Worm (Caenorhabditis elegans): ENCODE results near the gene srh-82.

The srh-82 gene

DNA sequence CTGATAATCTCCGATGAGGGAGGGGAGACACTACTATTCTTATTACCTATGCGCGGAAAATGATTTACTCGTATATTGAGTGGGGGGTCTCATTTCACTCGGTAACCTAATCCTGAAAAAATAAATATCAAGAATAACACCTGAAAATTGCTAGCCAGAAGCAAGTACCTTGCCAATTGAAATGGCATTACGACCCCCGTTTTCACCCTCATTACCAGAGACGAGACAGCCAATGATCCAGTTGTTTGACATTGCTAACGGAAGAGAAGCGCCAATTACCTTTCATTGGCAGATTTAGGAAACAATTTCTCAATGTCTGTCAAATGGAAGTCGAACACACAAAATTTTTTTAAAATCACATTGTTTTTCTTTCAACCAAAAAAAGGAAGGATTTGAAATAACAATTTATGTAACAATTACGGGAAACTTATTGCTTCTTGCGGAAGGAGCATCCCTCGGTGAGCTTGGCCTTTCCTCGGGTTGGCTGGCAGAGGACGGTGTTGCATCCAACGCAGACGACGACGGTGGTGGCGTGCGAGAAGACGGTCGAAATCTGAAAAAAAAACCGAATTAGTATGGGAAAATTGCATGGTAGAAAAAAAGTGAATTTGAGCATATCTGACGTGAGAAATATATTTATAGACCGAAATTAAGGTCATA lies 41.7 kb upstream of the srh-82 start (continued):
- no peak for TF ChIP-seq nhr-80 (tag; optimal IDR thresholded peaks at IDR 0.05)
- no peak for TF ChIP-seq Y79H2A.3 (GFP tag; conservative IDR thresholded peaks at IDR 0.05)
- no peak for TF ChIP-seq bed-1 (GFP tag; IDR thresholded peaks at IDR 0.05)
- no peak for TF ChIP-seq dpff-1 (tag; optimal IDR thresholded peaks at IDR 0.05)
- no peak for TF ChIP-seq efl-1 (GFP tag; optimal IDR thresholded peaks at IDR 0.05)
- no peak for TF ChIP-seq hlh-26 (GFP tag; conservative IDR thresholded peaks at IDR 0.05)
- TF ChIP-seq ztf-18 (tag; optimal IDR thresholded peaks at IDR 0.05): no peak
- TF ChIP-seq C17E4.6 (GFP tag; IDR thresholded peaks at IDR 0.05): no peak
- no peak for TF ChIP-seq tbx-9 (tag; optimal IDR thresholded peaks at IDR 0.05; ENCODE audit: borderline replicate concordance)
- TF ChIP-seq fkh-3 (tag; optimal IDR thresholded peaks at IDR 0.05): peak; percentile 33
- TF ChIP-seq hrde-1 (tag; optimal IDR thresholded peaks at IDR 0.05; ENCODE audit: borderline replicate concordance): peak; percentile 36
- TF ChIP-seq ets-4 (GFP tag; optimal IDR thresholded peaks at IDR 0.05): no peak
- peak; percentile 1 for TF ChIP-seq repo-1 (tag; optimal IDR thresholded peaks at IDR 0.05)
- TF ChIP-seq pbrm-1 (GFP tag; IDR thresholded peaks at IDR 0.05): peak; percentile 70
- TF ChIP-seq dpl-1 (GFP tag; optimal IDR thresholded peaks at IDR 0.05): no peak
- TF ChIP-seq ztf-26 (tag; optimal IDR thresholded peaks at IDR 0.05): no peak
- TF ChIP-seq nhr-179 (tag; optimal IDR thresholded peaks at IDR 0.05): no peak
- no peak for TF ChIP-seq T26A5.8 (tag; optimal IDR thresholded peaks at IDR 0.05)
- TF ChIP-seq hsf-1 (GFP tag; IDR thresholded peaks at IDR 0.05): peak; percentile 80
- TF ChIP-seq hlh-12 (tag; optimal IDR thresholded peaks at IDR 0.05): no peak
- TF ChIP-seq nfya-2 (GFP tag; IDR thresholded peaks at IDR 0.05): 0 out of 2 replicates have a peak, but pooled peaks have one; percentile 62
- TF ChIP-seq B0261.1 (tag; optimal IDR thresholded peaks at IDR 0.05): no peak
- TF ChIP-seq nfyb-1 (GFP tag; IDR thresholded peaks at IDR 0.05): 0 out of 2 replicates have a peak, but pooled peaks have one; percentile 33
- 0 out of 2 replicates have a peak, but pooled peaks have one; percentile 60 for TF ChIP-seq cebp-2 (GFP tag; IDR thresholded peaks at IDR 0.05)
- TF ChIP-seq F57A8.1 (GFP tag; optimal IDR thresholded peaks at IDR 0.05): no peak
- TF ChIP-seq nfya-1 (tag; optimal IDR thresholded peaks at IDR 0.05; ENCODE audit: borderline replicate concordance, insufficient read depth): no peak
- TF ChIP-seq B0336.3 (GFP tag; IDR thresholded peaks at IDR 0.05): peak; percentile 95
- TF ChIP-seq ZK185.1 (tag; optimal IDR thresholded peaks at IDR 0.05; ENCODE audit: poor library complexity, severe bottlenecking): no peak
- peak; percentile 78; the same call in 1 of the 2 replicates for TF ChIP-seq attf-6 (GFP tag; IDR thresholded peaks at IDR 0.05)
- TF ChIP-seq ztf-6 (GFP tag; IDR thresholded peaks at IDR 0.05): no peak
- TF ChIP-seq F39B2.1 (GFP tag; IDR thresholded peaks at IDR 0.05): peak; percentile 74
- peak; percentile 28 for TF ChIP-seq unc-130 (GFP tag; optimal IDR thresholded peaks at IDR 0.05)
- no peak for TF ChIP-seq ztf-22 (GFP tag; optimal IDR thresholded peaks at IDR 0.05)
- TF ChIP-seq ztf-25 (GFP tag; IDR thresholded peaks at IDR 0.05): no peak
- no peak for TF ChIP-seq ceh-40 (GFP tag; IDR thresholded peaks at IDR 0.05)
- no peak for TF ChIP-seq madf-10 (tag; optimal IDR thresholded peaks at IDR 0.05)
- peak; percentile 91 for TF ChIP-seq F49E8.2 (tag; optimal IDR thresholded peaks at IDR 0.05; ENCODE audit: insufficient read depth)
- TF ChIP-seq sdz-38 (tag; optimal IDR thresholded peaks at IDR 0.05): no peak
- no peak for TF ChIP-seq akir-1 (GFP tag; optimal IDR thresholded peaks at IDR 0.05)
- no peak for TF ChIP-seq Y67H2A.10 (GFP tag; conservative IDR thresholded peaks at IDR 0.05)
- no peak for TF ChIP-seq cebp-1 (GFP tag; IDR thresholded peaks at IDR 0.05)
- TF ChIP-seq cebp-1 (tag; optimal IDR thresholded peaks at IDR 0.05): peak; percentile 29
- TF ChIP-seq F37B4.10 (GFP tag; IDR thresholded peaks at IDR 0.05): no peak
- peak; percentile 66; the same call in 1 of the 2 replicates for TF ChIP-seq rcor-1 (GFP tag; IDR thresholded peaks at IDR 0.05)
- TF ChIP-seq attf-5 (GFP tag; optimal IDR thresholded peaks at IDR 0.05): no peak
- no peak for TF ChIP-seq F22D6.2 (tag; optimal IDR thresholded peaks at IDR 0.05)
- no peak for TF ChIP-seq gei-17 (GFP tag; optimal IDR thresholded peaks at IDR 0.05)
- no peak for TF ChIP-seq ztf-28 (GFP tag; IDR thresholded peaks at IDR 0.05)
- no peak for TF ChIP-seq B0035.1 (tag; optimal IDR thresholded peaks at IDR 0.05)

All from whole organism, young adult.